Worm (Caenorhabditis elegans) whole organism, early embryonic: ENCODE data around the gene C27D6.15.

Source experiments
- B0310.2 ChIP-seq: sonication (generic microtip); optimal IDR thresholded peaks from 2 replicates; lab custom pipeline; 2016; ENCODE audit warnings: mild to moderate bottlenecking, missing genetic modification characterization, missing compliant biosample characterization
- F13C5.2 ChIP-seq: sonication (generic microtip); optimal IDR thresholded peaks from 2 replicates; lab custom pipeline; 2017; ENCODE audit warnings: mild to moderate bottlenecking, missing genetic modification characterization, inconsistent platforms, missing compliant biosample characterization
- aly-1 ChIP-seq: sonication (generic microtip); optimal IDR thresholded peaks from 2 replicates; lab custom pipeline; 2016; ENCODE audit warnings: missing genetic modification characterization, missing compliant biosample characterization
- ama-1 ChIP-seq: fragments of 150-350 bp; optimal IDR thresholded peaks from 2 replicates; lab custom pipeline; 2014
- ceh-13 ChIP-seq: fragments of 200-800 bp; sonication (Bioruptor generic); optimal IDR thresholded peaks from 2 replicates; lab custom pipeline; 2018; ENCODE audit warnings: mild to moderate bottlenecking, missing genetic modification characterization, missing compliant biosample characterization
- ceh-36 ChIP-seq: sonication (generic microtip); optimal IDR thresholded peaks from 2 replicates; lab custom pipeline; 2016; ENCODE audit warnings: missing genetic modification characterization, inconsistent platforms, missing compliant biosample characterization
- ets-7 ChIP-seq: sonication (generic microtip); optimal IDR thresholded peaks from 2 replicates; lab custom pipeline; 2016; ENCODE audit warnings: missing genotype, missing genetic modification characterization, missing compliant biosample characterization
- flt-1 ChIP-seq: fragments of 200-800 bp; sonication (Bioruptor generic); IDR thresholded peaks from 2 replicates; pipeline ENCODE4 v1.3.6; 2022; ENCODE audit warnings: missing genetic modification characterization, missing compliant biosample characterization
- hmbx-1 ChIP-seq: sonication (generic microtip); optimal IDR thresholded peaks from 2 replicates; lab custom pipeline; 2016; ENCODE audit warnings: mild to moderate bottlenecking, missing genetic modification characterization, missing compliant biosample characterization
- hmg-4 ChIP-seq: fragments of 200-800 bp; sonication (Bioruptor generic); optimal IDR thresholded peaks from 2 replicates; lab custom pipeline; 2018; ENCODE audit warnings: mild to moderate bottlenecking, missing genetic modification characterization, missing compliant biosample characterization
- hnd-1 ChIP-seq: sonication (generic microtip); optimal IDR thresholded peaks from 2 replicates; lab custom pipeline; 2016; ENCODE audit warnings: missing genetic modification characterization, missing compliant biosample characterization
- pes-1 ChIP-seq: fragments of 200-800 bp; sonication (Bioruptor generic); IDR thresholded peaks from 2 replicates; pipeline ENCODE4 v1.3.6; 2022; ENCODE audit warnings: missing genetic modification reagents, missing genetic modification characterization, missing compliant biosample characterization
- scrt-1 ChIP-seq: fragments of 200-800 bp; sonication (Bioruptor generic); IDR thresholded peaks from 2 replicates; pipeline ENCODE4 v1.3.6; 2022; ENCODE audit warnings: missing genetic modification characterization, missing compliant biosample characterization
- sea-1 ChIP-seq: fragments of 200-800 bp; sonication (Bioruptor generic); conservative IDR thresholded peaks from 2 replicates; pipeline ENCODE4 v1.3.6; 2022; ENCODE audit warnings: missing genetic modification characterization, missing compliant biosample characterization
- tbx-11 ChIP-seq: fragments of 200-800 bp; sonication (Bioruptor generic); IDR thresholded peaks from 2 replicates; pipeline ENCODE4 v1.3.6; 2022; ENCODE audit warnings: missing genetic modification characterization, missing compliant biosample characterization
- tbx-37 ChIP-seq: fragments of 200-800 bp; sonication (Bioruptor generic); conservative IDR thresholded peaks from 2 replicates; pipeline ENCODE4 v1.3.6; 2022; ENCODE audit warnings: missing genetic modification reagents, missing genetic modification characterization, missing compliant biosample characterization
- tra-4 ChIP-seq: sonication (generic microtip); optimal IDR thresholded peaks from 2 replicates; lab custom pipeline; 2017; ENCODE audit warnings: missing genetic modification characterization, missing compliant biosample characterization

The C27D6.15 gene

ce11 chrII:5170932-5171331, 778 bp upstream of the C27D6.15 start, which contains the start of gene srb-1:
TSS of gene srb-1 (minus strand) at chrII:5171032.
- no peak for TF ChIP-seq ceh-36 (tag; lab: Kevin White, UChicago)
- TF ChIP-seq sea-1 (GFP tag; lab: Robert Waterston, UW), result no peak
- TF ChIP-seq ets-7 (tag; lab: Kevin White, UChicago), result no peak

- TF ChIP-seq B0310.2 (tag; lab: Kevin White, UChicago) (no peak), ceh-13 (GFP tag; lab: Kevin White, UChicago) (no peak)
Observed at ce11 chrII:5172451-5172850, 741 bp downstream of the C27D6.15 start, which contains the start of gene C27D6.1. TSS of gene C27D6.1 (plus strand) at chrII:5172751.

ce11 chrII:5174370-5174769, 2.7 kb downstream of the C27D6.15 start, which contains the start of gene C27D6.3:
TSS of gene C27D6.3 (minus strand) at chrII:5174470.
- TF ChIP-seq scrt-1 (GFP tag; lab: Robert Waterston, UW), result no peak
- no peak for TF ChIP-seq hmbx-1 (tag; lab: Kevin White, UChicago)
- TF ChIP-seq tbx-37 (GFP tag; lab: Robert Waterston, UW), result no peak
- no peak for TF ChIP-seq B0310.2 (tag; lab: Kevin White, UChicago)
- TF ChIP-seq aly-1, result no peak
- no peak for TF ChIP-seq sea-1 (GFP tag; lab: Robert Waterston, UW)
- no peak for TF ChIP-seq ceh-36 (tag; lab: Kevin White, UChicago)
- no peak for TF ChIP-seq hnd-1
- no peak for TF ChIP-seq ceh-13 (GFP tag; lab: Kevin White, UChicago)
- no peak for TF ChIP-seq ets-7 (tag; lab: Kevin White, UChicago)
- TF ChIP-seq pes-1 (GFP tag; lab: Robert Waterston, UW), result no peak
- no peak for TF ChIP-seq flt-1
- no peak for TF ChIP-seq hmg-4
- no peak for TF ChIP-seq ama-1 (lab: Kevin White, UChicago)

- no peak for TF ChIP-seq ceh-36 (tag; lab: Kevin White, UChicago)
- no peak for TF ChIP-seq F13C5.2 (tag; lab: Kevin White, UChicago)
- no peak for TF ChIP-seq tbx-37 (GFP tag; lab: Robert Waterston, UW)
- TF ChIP-seq tra-4 (tag; lab: Kevin White, UChicago), result no peak
- no peak for TF ChIP-seq ceh-13 (GFP tag; lab: Kevin White, UChicago)
- TF ChIP-seq scrt-1 (GFP tag; lab: Robert Waterston, UW), result no peak
- no peak for TF ChIP-seq ama-1 (lab: Kevin White, UChicago)
- no peak for TF ChIP-seq aly-1
- TF ChIP-seq pes-1 (GFP tag; lab: Robert Waterston, UW), result no peak
- no peak for TF ChIP-seq sea-1 (GFP tag; lab: Robert Waterston, UW)
- no peak for TF ChIP-seq tbx-11 (GFP tag; lab: Robert Waterston, UW)
- no peak for TF ChIP-seq B0310.2 (tag; lab: Kevin White, UChicago)
- TF ChIP-seq ets-7 (tag; lab: Kevin White, UChicago), result no peak
- TF ChIP-seq flt-1, result no peak
- TF ChIP-seq hmbx-1 (tag; lab: Kevin White, UChicago), result no peak
- TF ChIP-seq hnd-1, result no peak
- no peak for TF ChIP-seq hmg-4
Observed at ce11 chrII:5176934-5177333, 5.2 kb downstream of the C27D6.15 start.

ce11 chrII:5177902-5178301, 6.2 kb downstream of the C27D6.15 start, which contains the start of gene C27D6.12:
TSS of gene C27D6.12 (minus strand) at chrII:5178002.
- TF ChIP-seq tbx-37 (GFP tag; lab: Robert Waterston, UW), result no peak
- no peak for TF ChIP-seq ets-7 (tag; lab: Kevin White, UChicago)
- TF ChIP-seq tra-4 (tag; lab: Kevin White, UChicago), result no peak
- no peak for TF ChIP-seq flt-1

- TF ChIP-seq ceh-13 (GFP tag; lab: Kevin White, UChicago), result no peak
- no peak for TF ChIP-seq ets-7 (tag; lab: Kevin White, UChicago)
- TF ChIP-seq tbx-11 (GFP tag; lab: Robert Waterston, UW), result no peak
- no peak for TF ChIP-seq ama-1 (lab: Kevin White, UChicago)
- no peak for TF ChIP-seq hmbx-1 (tag; lab: Kevin White, UChicago)
- TF ChIP-seq ceh-36 (tag; lab: Kevin White, UChicago), result no peak
- no peak for TF ChIP-seq hmg-4
- TF ChIP-seq B0310.2 (tag; lab: Kevin White, UChicago), result no peak
- no peak for TF ChIP-seq hnd-1
Observed at ce11 chrII:5178609-5179008, 6.9 kb downstream of the C27D6.15 start.

ce11 chrII:5180272-5180671, 8.6 kb downstream of the C27D6.15 start:
- no peak for TF ChIP-seq tra-4 (tag; lab: Kevin White, UChicago)
- no peak for TF ChIP-seq B0310.2 (tag; lab: Kevin White, UChicago)
- TF ChIP-seq aly-1, result no peak
- TF ChIP-seq ets-7 (tag; lab: Kevin White, UChicago), result no peak
- no peak for TF ChIP-seq pes-1 (GFP tag; lab: Robert Waterston, UW)
- no peak for TF ChIP-seq flt-1
- TF ChIP-seq ama-1 (lab: Kevin White, UChicago), result no peak
- no peak for TF ChIP-seq sea-1 (GFP tag; lab: Robert Waterston, UW)
- no peak for TF ChIP-seq tbx-11 (GFP tag; lab: Robert Waterston, UW)
- TF ChIP-seq ceh-36 (tag; lab: Kevin White, UChicago), result no peak
- no peak for TF ChIP-seq tbx-37 (GFP tag; lab: Robert Waterston, UW)
- TF ChIP-seq hnd-1, result no peak
- no peak for TF ChIP-seq F13C5.2 (tag; lab: Kevin White, UChicago)
- no peak for TF ChIP-seq scrt-1 (GFP tag; lab: Robert Waterston, UW)
- no peak for TF ChIP-seq hmg-4

- no peak for TF ChIP-seq flt-1
- no peak for TF ChIP-seq ceh-36 (tag; lab: Kevin White, UChicago)
- peak; percentile 59 for TF ChIP-seq aly-1
- no peak for TF ChIP-seq hmbx-1 (tag; lab: Kevin White, UChicago)
- TF ChIP-seq ama-1 (lab: Kevin White, UChicago), result no peak
- TF ChIP-seq ets-7 (tag; lab: Kevin White, UChicago), result no peak
- no peak for TF ChIP-seq B0310.2 (tag; lab: Kevin White, UChicago)
- TF ChIP-seq tra-4 (tag; lab: Kevin White, UChicago), result no peak
- no peak for TF ChIP-seq scrt-1 (GFP tag; lab: Robert Waterston, UW)
- TF ChIP-seq hmg-4, result peak; percentile 53
- peak; percentile 5 for TF ChIP-seq F13C5.2 (tag; lab: Kevin White, UChicago)
- no peak for TF ChIP-seq ceh-13 (GFP tag; lab: Kevin White, UChicago)
- TF ChIP-seq pes-1 (GFP tag; lab: Robert Waterston, UW), result 0 out of 2 replicates have a peak, but pooled peaks have one; percentile 10
- TF ChIP-seq tbx-37 (GFP tag; lab: Robert Waterston, UW), result no peak
- TF ChIP-seq tbx-11 (GFP tag; lab: Robert Waterston, UW), result peak; percentile 54; the same call in 1 of the 2 replicates
- TF ChIP-seq sea-1 (GFP tag; lab: Robert Waterston, UW), result no peak
- TF ChIP-seq hnd-1, result no peak
Observed at ce11 chrII:5181497-5181896, 9.8 kb downstream of the C27D6.15 start.
